Worm (Caenorhabditis elegans) whole organism, early embryonic: Measurements from ENCODE around the gene F54C9.11.

Experiments used
- ama-1 ChIP-seq: fragments of 150-350 bp; optimal IDR thresholded peaks from 2 replicates; lab custom pipeline; 2014
- ets-7 ChIP-seq: sonication (generic microtip); optimal IDR thresholded peaks from 2 replicates; lab custom pipeline; 2016; ENCODE audit warnings: missing genotype, missing genetic modification characterization, missing compliant biosample characterization
- flt-1 ChIP-seq: fragments of 200-800 bp; sonication (Bioruptor generic); IDR thresholded peaks from 2 replicates; pipeline ENCODE4 v1.3.6; 2022; ENCODE audit warnings: missing genetic modification characterization, missing compliant biosample characterization
- scrt-1 ChIP-seq: fragments of 200-800 bp; sonication (Bioruptor generic); IDR thresholded peaks from 2 replicates; pipeline ENCODE4 v1.3.6; 2022; ENCODE audit warnings: missing genetic modification characterization, missing compliant biosample characterization
- tbx-37 ChIP-seq: fragments of 200-800 bp; sonication (Bioruptor generic); conservative IDR thresholded peaks from 2 replicates; pipeline ENCODE4 v1.3.6; 2022; ENCODE audit warnings: missing genetic modification reagents, missing genetic modification characterization, missing compliant biosample characterization
- tra-4 ChIP-seq: sonication (generic microtip); optimal IDR thresholded peaks from 2 replicates; lab custom pipeline; 2017; ENCODE audit warnings: missing genetic modification characterization, missing compliant biosample characterization

DNA sequence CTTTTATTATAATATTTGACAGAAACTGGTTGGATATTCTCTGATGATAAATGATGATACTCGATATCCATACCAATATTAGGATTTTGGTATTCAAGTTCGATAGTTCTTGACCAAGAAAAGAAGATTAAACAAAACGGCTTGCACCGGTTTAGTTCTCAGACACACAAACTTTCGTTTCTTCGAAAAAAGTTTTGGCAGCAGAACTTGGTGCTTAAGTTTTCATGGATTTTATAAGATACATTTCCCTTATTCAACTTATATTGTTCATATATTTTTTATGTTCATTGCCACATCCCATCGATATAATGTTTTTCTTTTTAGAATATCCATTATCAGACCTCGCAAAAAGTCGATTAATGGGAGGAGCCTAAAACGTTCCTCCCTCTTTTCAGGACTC, 5.8 kb upstream of the F54C9.11 start, which contains the start of gene aptf-4:
- TF ChIP-seq scrt-1 (GFP tag; lab: Robert Waterston, UW) = no peak
- TF ChIP-seq ama-1 = no peak
- TF ChIP-seq ets-7 (tag; lab: Kevin White, UChicago) = no peak
- no peak for TF ChIP-seq tbx-37 (GFP tag; lab: Robert Waterston, UW)
- TF ChIP-seq flt-1 (GFP tag; lab: Robert Waterston, UW) = no peak
- no peak for TF ChIP-seq tra-4
